Fruit fly (Drosophila melanogaster) whole organism, embryonic: Measurements from ENCODE around the gene CG15425.
A peak's percentile ranks its signal among the peaks of the same experiment; 100 is the strongest.

Experiments
- Aef1 ChIP-seq: fragments of 200-800 bp; sonication (Bioruptor generic); IDR thresholded peaks from 3 replicates; pipeline ENCODE4 v1.3.6; 2022; ENCODE audit warnings: missing biosample characterization, missing genetic modification characterization
- Asciz ChIP-seq: fragments of 200-800 bp; sonication (Bioruptor generic); optimal IDR thresholded peaks from 2 replicates; lab custom pipeline; 2017; ENCODE audit warnings: missing biosample characterization, mild to moderate bottlenecking, missing genetic modification characterization, missing genetic modification reagents
- Awh ChIP-seq: fragments of 200-800 bp; sonication (Bioruptor generic); IDR thresholded peaks from 2 replicates; pipeline ENCODE4, ENCODE4 v1.3.6; 2022; ENCODE audit warnings: missing biosample characterization, missing genetic modification characterization
- CG10565 ChIP-seq: fragments of 200-800 bp; sonication (Bioruptor generic); optimal IDR thresholded peaks from 3 replicates; lab custom pipeline; 2016; ENCODE audit warnings: missing biosample characterization, mild to moderate bottlenecking, missing genetic modification characterization
- CG12219 ChIP-seq: fragments of 200-800 bp; sonication (Bioruptor generic); optimal IDR thresholded peaks from 3 replicates; lab custom pipeline; 2018; ENCODE audit warnings: missing biosample characterization, mild to moderate bottlenecking, missing genetic modification characterization
- CG12769 ChIP-seq: fragments of 200-800 bp; sonication (Bioruptor generic); optimal IDR thresholded peaks from 2 replicates; lab custom pipeline; 2019; ENCODE audit warnings: missing biosample characterization, mild to moderate bottlenecking, missing genetic modification characterization, moderate library complexity
- CG13894 ChIP-seq: fragments of 200-800 bp; sonication (Bioruptor generic); optimal IDR thresholded peaks from 3 replicates; lab custom pipeline; 2018; ENCODE audit warnings: missing biosample characterization, mild to moderate bottlenecking, missing genetic modification characterization, moderate library complexity
- CG14441 ChIP-seq: fragments of 200-800 bp; sonication (Bioruptor generic); IDR thresholded peaks from 2 replicates; pipeline ENCODE4 v1.3.6; 2022; ENCODE audit warnings: missing biosample characterization, missing genetic modification characterization
- CG14667 ChIP-seq: fragments of 200-800 bp; sonication (Bioruptor generic); IDR thresholded peaks from 2 replicates; pipeline ENCODE4 v1.3.6; 2022; ENCODE audit warnings: missing biosample characterization, missing genetic modification characterization
- CG14710 ChIP-seq: fragments of 200-800 bp; sonication (Bioruptor generic); optimal IDR thresholded peaks from 3 replicates; lab custom pipeline; 2019; ENCODE audit warnings: missing biosample characterization, mild to moderate bottlenecking, missing genetic modification characterization, moderate library complexity
- CG14860 ChIP-seq: fragments of 200-800 bp; sonication (Bioruptor generic); IDR thresholded peaks from 3 replicates; pipeline ENCODE4 v1.3.6; 2022; ENCODE audit warnings: missing biosample characterization, missing genetic modification characterization; ENCODE audit not compliant: partially characterized antibody
- CG2875 ChIP-seq: fragments of 200-800 bp; sonication (Bioruptor generic); optimal IDR thresholded peaks from 2 replicates; lab custom pipeline; 2017; ENCODE audit warnings: missing biosample characterization, mild to moderate bottlenecking, missing genetic modification characterization, missing genetic modification reagents
- CG30403 ChIP-seq: fragments of 200-800 bp; sonication (Bioruptor generic); optimal IDR thresholded peaks from 3 replicates; lab custom pipeline; 2016; ENCODE audit warnings: missing biosample characterization, missing genetic modification characterization
- CG3281 ChIP-seq: fragments of 200-800 bp; sonication (Bioruptor generic); optimal IDR thresholded peaks from 3 replicates; lab custom pipeline; 2017; ENCODE audit warnings: missing biosample characterization, mild to moderate bottlenecking, missing genetic modification characterization
- CG34224 ChIP-seq: fragments of 200-800 bp; sonication (Bioruptor generic); IDR thresholded peaks from 3 replicates; pipeline ENCODE4 v1.3.6; 2022; ENCODE audit warnings: missing biosample characterization, missing genetic modification characterization; ENCODE audit not compliant: partially characterized antibody
- CG5180 ChIP-seq: fragments of 200-800 bp; sonication (Bioruptor generic); optimal IDR thresholded peaks from 3 replicates; lab custom pipeline; 2017; ENCODE audit warnings: missing biosample characterization, missing genetic modification characterization, mild to moderate bottlenecking, moderate library complexity, missing genetic modification reagents
- CG8290 ChIP-seq, 3 experiments: fragments of 200-800 bp; sonication (Bioruptor generic); optimal IDR thresholded peaks; 2 replicates each; lab custom pipeline; 2016 to 2019; ENCODE audit warnings: missing biosample characterization in 3 of 3, missing genetic modification characterization in 3 of 3, mild to moderate bottlenecking in 2 of 3, moderate library complexity in 1 of 3
- CG9215 ChIP-seq: fragments of 200-800 bp; sonication (Bioruptor generic); IDR thresholded peaks from 2 replicates; pipeline ENCODE4 v1.3.6; 2022; ENCODE audit warnings: missing biosample characterization, missing genetic modification characterization
- CG9817 ChIP-seq: fragments of 200-800 bp; sonication (Bioruptor generic); optimal IDR thresholded peaks from 2 replicates; lab custom pipeline; 2018; ENCODE audit warnings: missing biosample characterization, mild to moderate bottlenecking, missing genetic modification characterization, moderate library complexity
- D19A ChIP-seq: fragments of 200-800 bp; optimal IDR thresholded peaks from 3 replicates; lab custom pipeline; 2019; ENCODE audit warnings: missing biosample characterization, mild to moderate bottlenecking, missing genetic modification characterization, moderate library complexity
- Deaf1 ChIP-seq: fragments of 200-800 bp; optimal IDR thresholded peaks from 3 replicates; lab custom pipeline; 2019; ENCODE audit warnings: missing biosample characterization, mild to moderate bottlenecking, missing genetic modification characterization, moderate library complexity
- Ets65A ChIP-seq: fragments of 200-800 bp; sonication (Bioruptor generic); peaks from one replicate; lab custom pipeline; 2016; ENCODE audit warnings: missing biosample characterization, missing genetic modification characterization
- Fer3 ChIP-seq: fragments of 200-800 bp; sonication (Bioruptor generic); optimal IDR thresholded peaks from 2 replicates; lab custom pipeline; 2018; ENCODE audit warnings: missing biosample characterization, mild to moderate bottlenecking, missing genetic modification characterization, moderate library complexity
- H2.0 ChIP-seq: fragments of 200-800 bp; sonication (Bioruptor generic); IDR thresholded peaks from 2 replicates; pipeline ENCODE4 v1.3.6; 2022; ENCODE audit warnings: missing biosample characterization, missing genetic modification characterization
- Hmx ChIP-seq: fragments of 200-800 bp; sonication (Bioruptor generic); optimal IDR thresholded peaks from 2 replicates; lab custom pipeline; 2016; ENCODE audit warnings: missing biosample characterization, missing genetic modification characterization
- NK7.1 ChIP-seq: fragments of 200-800 bp; sonication (Bioruptor generic); optimal IDR thresholded peaks from 3 replicates; lab custom pipeline; 2016; ENCODE audit warnings: missing biosample characterization, missing genetic modification characterization
- Neu2 ChIP-seq: fragments of 200-800 bp; sonication (Bioruptor generic); optimal IDR thresholded peaks from 3 replicates; lab custom pipeline; 2016; ENCODE audit warnings: missing biosample characterization, missing genetic modification characterization, borderline replicate concordance
- Ptx1 ChIP-seq: fragments of 200-800 bp; sonication (Bioruptor generic); IDR thresholded peaks from 2 replicates; pipeline ENCODE4 v1.3.6; 2022; ENCODE audit warnings: missing biosample characterization, missing genetic modification characterization
- Spps ChIP-seq: fragments of 200-800 bp; sonication (Bioruptor generic); optimal IDR thresholded peaks from 2 replicates; lab custom pipeline; 2018; ENCODE audit warnings: missing biosample characterization, mild to moderate bottlenecking, missing genetic modification characterization
- Sry-δ ChIP-seq: fragments of 200-800 bp; sonication (Bioruptor generic); optimal IDR thresholded peaks from 2 replicates; lab custom pipeline; 2016; ENCODE audit warnings: missing biosample characterization, missing genetic modification characterization
- abd-A ChIP-seq: fragments of 200-800 bp; sonication (Bioruptor generic); optimal IDR thresholded peaks from 3 replicates; lab custom pipeline; 2019; ENCODE audit warnings: missing biosample characterization, mild to moderate bottlenecking, missing genetic modification characterization, moderate library complexity
- az2 ChIP-seq: fragments of 200-800 bp; sonication (Bioruptor generic); optimal IDR thresholded peaks from 3 replicates; lab custom pipeline; 2016; ENCODE audit warnings: missing biosample characterization, missing genetic modification characterization
- chif ChIP-seq, 2 experiments: fragments of 200-800 bp; sonication (Bioruptor generic); optimal IDR thresholded peaks; 3 replicates each; lab custom pipeline; 2016; ENCODE audit warnings: missing biosample characterization in 2 of 2, missing genetic modification characterization in 2 of 2
- chinmo ChIP-seq: fragments of 200-800 bp; sonication (Bioruptor generic); IDR thresholded peaks from 4 replicates; pipeline ENCODE4 v1.3.6; 2022; ENCODE audit warnings: missing biosample characterization, missing genetic modification characterization; ENCODE audit not compliant: partially characterized antibody
- crp ChIP-seq, 2 experiments: fragments of 200-800 bp; sonication (Bioruptor generic); optimal IDR thresholded peaks; 2 replicates in 1 of 2; 3 replicates in 1 of 2; lab custom pipeline; 2017; ENCODE audit warnings: missing biosample characterization in 2 of 2, missing genetic modification characterization in 2 of 2, mild to moderate bottlenecking in 1 of 2, moderate library complexity in 1 of 2
- en ChIP-seq: fragments of 200-800 bp; sonication (Bioruptor generic); optimal IDR thresholded peaks from 2 replicates; lab custom pipeline; 2016; ENCODE audit warnings: missing biosample characterization, missing genetic modification characterization
- eve ChIP-seq, 2 experiments: fragments of >200 bp; optimal IDR thresholded peaks; 2 replicates each; lab custom pipeline; 2017; ENCODE audit warnings: missing biosample characterization in 2 of 2, missing genetic modification characterization in 2 of 2
- fru ChIP-seq: fragments of >200 bp; optimal IDR thresholded peaks from 2 replicates; lab custom pipeline; 2017
- grau ChIP-seq: fragments of 200-800 bp; optimal IDR thresholded peaks from 3 replicates; lab custom pipeline; 2019; ENCODE audit warnings: missing biosample characterization, mild to moderate bottlenecking, missing genetic modification characterization, moderate library complexity
- hbn ChIP-seq: fragments of 200-800 bp; sonication (Bioruptor generic); IDR thresholded peaks from 2 replicates; pipeline ENCODE4 v1.3.6; 2022; ENCODE audit warnings: missing biosample characterization, missing genetic modification characterization; ENCODE audit not compliant: partially characterized antibody
- her ChIP-seq: fragments of 200-800 bp; sonication (Bioruptor generic); optimal IDR thresholded peaks from 2 replicates; lab custom pipeline; 2016; ENCODE audit warnings: missing biosample characterization, missing genetic modification characterization
- jumu ChIP-seq: fragments of 200-800 bp; sonication (Bioruptor generic); optimal IDR thresholded peaks from 3 replicates; lab custom pipeline; 2016; ENCODE audit warnings: missing biosample characterization, missing genetic modification characterization
- knrl ChIP-seq: fragments of 200-800 bp; sonication (Bioruptor generic); IDR thresholded peaks from 3 replicates; pipeline ENCODE4 v1.3.6; 2022; ENCODE audit warnings: missing biosample characterization, missing genetic modification characterization; ENCODE audit not compliant: partially characterized antibody
- lilli ChIP-seq: fragments of 200-800 bp; sonication (Bioruptor generic); optimal IDR thresholded peaks from 3 replicates; lab custom pipeline; 2016; ENCODE audit warnings: missing biosample characterization, missing genetic modification characterization
- mam ChIP-seq: fragments of 200-800 bp; sonication (Bioruptor generic); optimal IDR thresholded peaks from 3 replicates; lab custom pipeline; 2016; ENCODE audit warnings: missing biosample characterization, missing genetic modification characterization
- pho ChIP-seq: fragments of 200-800 bp; sonication (Bioruptor generic); optimal IDR thresholded peaks from 2 replicates; lab custom pipeline; 2016; ENCODE audit warnings: missing biosample characterization, missing genetic modification characterization
- scrt ChIP-seq: fragments of 200-800 bp; sonication (Bioruptor generic); optimal IDR thresholded peaks from 2 replicates; lab custom pipeline; 2018; ENCODE audit warnings: missing biosample characterization, mild to moderate bottlenecking, missing genetic modification characterization, moderate library complexity
- sd ChIP-seq: fragments of 200-800 bp; sonication (Bioruptor generic); optimal IDR thresholded peaks from 3 replicates; lab custom pipeline; 2018; ENCODE audit warnings: missing biosample characterization, mild to moderate bottlenecking, missing genetic modification characterization, moderate library complexity
- z ChIP-seq: fragments of 200-800 bp; sonication (Bioruptor generic); IDR thresholded peaks from 3 replicates; pipeline ENCODE4 v1.3.6; 2022; ENCODE audit warnings: missing biosample characterization, missing genetic modification characterization

CG15425 gene

dm6 chr2L:4282681-4283343, 25.4 kb downstream of the CG15425 start, which contains the start of gene tutl (continued):
- TF ChIP-seq CG13894 (tag; lab: Kevin White, UChicago) (no peak), Sry-δ (GFP tag; lab: Kevin White, UChicago) (peak; percentile 34), CG10565 (peak; percentile 30), NK7.1 (peak; percentile 13), chinmo (0 out of 4 replicates have a peak, but pooled peaks have one; percentile 21), CG34224 (GFP tag; lab: Robert Waterston, UW) (no peak), knrl (no peak), sd (no peak), hbn (GFP tag; lab: Robert Waterston, UW) (0 out of 2 replicates have a peak, but pooled peaks have one; percentile 12), Deaf1 (peak; percentile 94), fru (lab: Kevin White, UChicago) (no peak), Aef1 (peak; percentile 78), abd-A (peak; percentile 68), CG14667 (GFP tag; lab: Robert Waterston, UW) (peak; percentile 75), Fer3 (tag; lab: Kevin White, UChicago) (peak; percentile 61), H2.0 (peak; percentile 72), her (GFP tag; lab: Kevin White, UChicago) (peak; percentile 83), lilli (peak; percentile 86), scrt (GFP tag; lab: Kevin White, UChicago) (peak; percentile 55), CG9215 (GFP tag; lab: Robert Waterston, UW) (peak; percentile 72), CG8290 (GFP tag; optimal IDR thresholded peaks at IDR 0.05; lab: Kevin White, UChicago) (peak; percentile 67), CG8290 (tag; optimal IDR thresholded peaks at IDR 0.05; lab: Kevin White, UChicago) (peak in 1 of 2 experiments; percentile 72), eve (GFP tag; optimal IDR thresholded peaks at IDR 0.05; lab: Kevin White, UChicago) (no peak), mam (peak; percentile 77), Awh (GFP tag; lab: Robert Waterston, UW) (peak; percentile 68), Spps (tag; lab: Kevin White, UChicago) (peak; percentile 69), grau (tag; lab: Kevin White, UChicago) (peak; percentile 82), Neu2 (GFP tag; lab: Kevin White, UChicago) (no peak), Hmx (GFP tag; lab: Kevin White, UChicago) (no peak), CG2875 (GFP tag; lab: Kevin White, UChicago) (peak; percentile 61), CG12219 (GFP tag; lab: Kevin White, UChicago) (peak; percentile 79), Asciz (GFP tag; lab: Kevin White, UChicago) (peak; percentile 76), CG14441 (GFP tag; lab: Robert Waterston, UW) (peak; percentile 89), pho (GFP tag; lab: Kevin White, UChicago) (peak; percentile 73), Ptx1 (GFP tag; lab: Robert Waterston, UW) (peak; percentile 86), crp (GFP tag; optimal IDR thresholded peaks at IDR 0.05; lab: Kevin White, UChicago) (peak in 1 of 2 experiments; percentile 45), CG14710 (tag; lab: Kevin White, UChicago) (peak; percentile 84), en (GFP tag; lab: Kevin White, UChicago) (peak; percentile 80), az2 (peak; percentile 85), CG3281 (GFP tag; lab: Kevin White, UChicago) (peak; percentile 75), CG14860 (no peak), D19A (tag; lab: Kevin White, UChicago) (peak; percentile 73), CG30403 (GFP tag; lab: Kevin White, UChicago) (peak; percentile 89), CG5180 (peak; percentile 53), chif (GFP tag; optimal IDR thresholded peaks at IDR 0.05; lab: Kevin White, UChicago) (peak; percentile 45 to 89), jumu (GFP tag; lab: Kevin White, UChicago) (peak; percentile 90), z (GFP tag; lab: Robert Waterston, UW) (peak; percentile 85), CG12769 (tag; lab: Kevin White, UChicago) (peak; percentile 17), CG9817 (tag; lab: Kevin White, UChicago) (peak; percentile 52), Ets65A (GFP tag; lab: Kevin White, UChicago) (peak; percentile 96)
